Worm (Caenorhabditis elegans): ENCODE data around the gene F14B8.6.

ce11 chrX:6962347-6962746 lies 30.1 kb upstream of the F14B8.6 start:
- TF ChIP-seq ref-1 (GFP tag; conservative IDR thresholded peaks at IDR 0.05) (no peak), med-1 (GFP tag; optimal IDR thresholded peaks at IDR 0.05; ENCODE audit: insufficient read depth) (no peak), flt-1 (GFP tag; IDR thresholded peaks at IDR 0.05) (no peak), ztf-29 (GFP tag; IDR thresholded peaks at IDR 0.05) (no peak)

Data from whole organism, midembryonic.